Worm (Caenorhabditis elegans): ENCODE measurements around the gene F19G12.9.

Gene F19G12.9

ce11 chrX:1438925-1439324 lies 19.9 kb downstream of the F19G12.9 start (continued):
- TF ChIP-seq mab-9 (GFP tag; IDR thresholded peaks at IDR 0.05) (no peak), unc-86 (tag; optimal IDR thresholded peaks at IDR 0.05) (no peak), swsn-7 (tag; optimal IDR thresholded peaks at IDR 0.05) (peak; percentile 35), mef-2 (tag; optimal IDR thresholded peaks at IDR 0.05) (no peak), nhr-20 (tag; optimal IDR thresholded peaks at IDR 0.05) (no peak), lin-13 (GFP tag; optimal IDR thresholded peaks at IDR 0.05) (no peak), lin-14 (GFP tag; optimal IDR thresholded peaks at IDR 0.05) (peak; percentile 21), rnt-1 (tag; optimal IDR thresholded peaks at IDR 0.05) (peak; percentile 16), unc-62 (GFP tag; optimal IDR thresholded peaks at IDR 0.05) (no peak), pqm-1 (tag; optimal IDR thresholded peaks at IDR 0.05) (no peak), hlh-17 (GFP tag; optimal IDR thresholded peaks at IDR 0.05; ENCODE audit: borderline replicate concordance) (no peak), grh-1 (GFP tag; IDR thresholded peaks at IDR 0.05) (no peak), tbx-2 (tag; optimal IDR thresholded peaks at IDR 0.05) (peak; percentile 10), ceh-88 (GFP tag; IDR thresholded peaks at IDR 0.05) (no peak), isw-1 (GFP tag; IDR thresholded peaks at IDR 0.05) (no peak), nhr-12 (tag; optimal IDR thresholded peaks at IDR 0.05) (no peak), zip-4 (GFP tag; optimal IDR thresholded peaks at IDR 0.05) (no peak), nhr-77 (tag; optimal IDR thresholded peaks at IDR 0.05) (no peak), aha-1 (tag; optimal IDR thresholded peaks at IDR 0.05) (no peak)

- TF ChIP-seq ama-1 (optimal IDR thresholded peaks at IDR 0.05) = no peak
- TF ChIP-seq C16A3.4 (tag; optimal IDR thresholded peaks at IDR 0.05) = no peak
- no peak for TF ChIP-seq egl-13 (tag; optimal IDR thresholded peaks at IDR 0.05)
- no peak for TF ChIP-seq unc-86 (tag; optimal IDR thresholded peaks at IDR 0.05)
- no peak for TF ChIP-seq unc-130 (tag; optimal IDR thresholded peaks at IDR 0.05)
- no peak for TF ChIP-seq ceh-88 (GFP tag; IDR thresholded peaks at IDR 0.05)
- TF ChIP-seq fos-1 (tag; optimal IDR thresholded peaks at IDR 0.05) = no peak
- TF ChIP-seq jun-1 (tag; optimal IDR thresholded peaks at IDR 0.05) = no peak
- no peak for TF ChIP-seq lir-3 (tag; optimal IDR thresholded peaks at IDR 0.05; ENCODE audit: poor library complexity)
- TF ChIP-seq lsy-2 (tag; optimal IDR thresholded peaks at IDR 0.05) = no peak
These were observed 21.1 kb downstream of the F19G12.9 start, which contains the start of gene sedl-1 for ce11 chrX:1440161-1440560. Gene sedl-1, minus strand, starts transcription at chrX:1440261.

- TF ChIP-seq fkh-10 (GFP tag; optimal IDR thresholded peaks at IDR 0.05) (no peak), ceh-8 (GFP tag; optimal IDR thresholded peaks at IDR 0.05) (peak; percentile 1)
These were observed 22.7 kb downstream of the F19G12.9 start for ce11 chrX:1441602-1442183.

ce11 chrX:1443556-1444243 lies 24.7 kb downstream of the F19G12.9 start:
- peak; percentile 42 for TF ChIP-seq nhr-90 (tag; optimal IDR thresholded peaks at IDR 0.05; ENCODE audit: poor library complexity)
- TF ChIP-seq lin-39 (tag; optimal IDR thresholded peaks at IDR 0.05) = peak; percentile 47
- TF ChIP-seq nhr-47 (tag; optimal IDR thresholded peaks at IDR 0.05) = peak; percentile 5
- no peak for TF ChIP-seq ces-1 (GFP tag; optimal IDR thresholded peaks at IDR 0.05)
- TF ChIP-seq unc-30 (tag; optimal IDR thresholded peaks at IDR 0.05) = no peak

- TF ChIP-seq lin-39 (tag; optimal IDR thresholded peaks at IDR 0.05) = no peak
- TF ChIP-seq nhr-19 (GFP tag; conservative IDR thresholded peaks at IDR 0.05) = peak; percentile 33; the same call in 1 of the 2 replicates
- peak; percentile 26 for TF ChIP-seq ama-1 (optimal IDR thresholded peaks at IDR 0.05)
- TF ChIP-seq tbx-2 (tag; optimal IDR thresholded peaks at IDR 0.05) = peak; percentile 16
- TF ChIP-seq pqm-1 (tag; optimal IDR thresholded peaks at IDR 0.05) = no peak
- no peak for TF ChIP-seq blmp-1 (tag; optimal IDR thresholded peaks at IDR 0.05)
- no peak for TF ChIP-seq ceh-63 (GFP tag; optimal IDR thresholded peaks at IDR 0.05)
- TF ChIP-seq nhr-85 (tag) = peak; percentile 75
- TF ChIP-seq vab-15 (tag; optimal IDR thresholded peaks at IDR 0.05) = no peak
- TF ChIP-seq nhr-90 (tag; optimal IDR thresholded peaks at IDR 0.05; ENCODE audit: poor library complexity) = peak; percentile 9
- no peak for TF ChIP-seq mef-2 (tag; optimal IDR thresholded peaks at IDR 0.05)
- no peak for TF ChIP-seq lin-15B (tag; optimal IDR thresholded peaks at IDR 0.05)
- TF ChIP-seq ztf-4 (tag; optimal IDR thresholded peaks at IDR 0.05) = peak; percentile 25
- TF ChIP-seq ceh-8 (GFP tag; optimal IDR thresholded peaks at IDR 0.05) = no peak
- TF ChIP-seq nhr-47 (tag; optimal IDR thresholded peaks at IDR 0.05) = peak; percentile 31
- TF ChIP-seq nhr-77 (tag; optimal IDR thresholded peaks at IDR 0.05) = no peak
- no peak for TF ChIP-seq Y116A8C.19 (tag; optimal IDR thresholded peaks at IDR 0.05; ENCODE audit: borderline replicate concordance)
- TF ChIP-seq irx-1 (tag; optimal IDR thresholded peaks at IDR 0.05) = peak; percentile 14
- TF ChIP-seq dpl-1 (GFP tag; optimal IDR thresholded peaks at IDR 0.05) = no peak
These were observed 26.7 kb downstream of the F19G12.9 start for ce11 chrX:1445696-1446095.

Data from whole organism, L1 larva.